Worm (Caenorhabditis elegans) whole organism, mixed stage, embryonic: ENCODE data around the gene trh-1.
A peak's percentile ranks its signal among the peaks of the same experiment; 100 is the strongest.

Source experiments
- bed-3 ChIP-seq: fragments of 200-800 bp; sonication (Bioruptor generic); optimal IDR thresholded peaks from 3 replicates; lab custom pipeline; 2018; ENCODE audit warnings: mild to moderate bottlenecking, missing genetic modification characterization, moderate library complexity, missing compliant biosample characterization
- blmp-1 ChIP-seq: fragments of 150-350 bp; optimal IDR thresholded peaks from 2 replicates; lab custom pipeline; 2014; ENCODE audit warnings: missing biosample characterization, missing genetic modification characterization
- ceh-39 ChIP-seq: fragments of 150-350 bp; optimal IDR thresholded peaks from 2 replicates; lab custom pipeline; 2014; ENCODE audit warnings: missing biosample characterization, missing genetic modification characterization
- ceh-43 ChIP-seq: fragments of 200-800 bp; sonication (Bioruptor generic); optimal IDR thresholded peaks from 2 replicates; lab custom pipeline; 2018; ENCODE audit warnings: mild to moderate bottlenecking, missing genetic modification characterization, moderate library complexity, missing compliant biosample characterization
- ceh-83 ChIP-seq: fragments of 200-800 bp; sonication (Bioruptor generic); optimal IDR thresholded peaks from 2 replicates; lab custom pipeline; 2018; ENCODE audit warnings: mild to moderate bottlenecking, missing genetic modification characterization, missing compliant biosample characterization
- ces-1 ChIP-seq: fragments of 150-350 bp; optimal IDR thresholded peaks from 2 replicates; lab custom pipeline; 2014; ENCODE audit warnings: missing biosample characterization, missing genetic modification reagents, missing genetic modification characterization
- cnd-1 ChIP-seq: fragments of 200-800 bp; sonication (Bioruptor generic); optimal IDR thresholded peaks from 2 replicates; lab custom pipeline; 2018; ENCODE audit warnings: mild to moderate bottlenecking, missing genetic modification characterization, missing compliant biosample characterization
- drap-1 ChIP-seq: fragments of 200-800 bp; sonication (Bioruptor generic); optimal IDR thresholded peaks from 3 replicates; lab custom pipeline; 2018; ENCODE audit warnings: mild to moderate bottlenecking, missing genetic modification characterization, missing compliant biosample characterization
- elt-1 ChIP-seq: sonication (generic microtip); optimal IDR thresholded peaks from 2 replicates; lab custom pipeline; 2017; ENCODE audit warnings: missing genetic modification characterization, mild to moderate bottlenecking, missing compliant biosample characterization, antibody characterized with exemption, moderate library complexity, borderline replicate concordance; ENCODE audit not compliant: insufficient read depth
- elt-3 ChIP-seq: fragments of 150-350 bp; optimal IDR thresholded peaks from 2 replicates; lab custom pipeline; 2014; ENCODE audit warnings: missing biosample characterization, missing genetic modification characterization
- flh-1 ChIP-seq: fragments of 200-800 bp; sonication (Bioruptor generic); optimal IDR thresholded peaks from 2 replicates; lab custom pipeline; 2018; ENCODE audit warnings: mild to moderate bottlenecking, missing genetic modification characterization, moderate library complexity, missing compliant biosample characterization
- ham-2 ChIP-seq: fragments of 200-800 bp; sonication (Bioruptor generic); optimal IDR thresholded peaks from 2 replicates; lab custom pipeline; 2018; ENCODE audit warnings: mild to moderate bottlenecking, missing genetic modification characterization, missing compliant biosample characterization
- hlh-1 ChIP-seq: fragments of 150-350 bp; optimal IDR thresholded peaks from 2 replicates; lab custom pipeline; 2014; ENCODE audit warnings: missing biosample characterization, missing genetic modification reagents, missing genetic modification characterization
- lin-13 ChIP-seq: fragments of 150-350 bp; optimal IDR thresholded peaks from 2 replicates; lab custom pipeline; 2014; ENCODE audit warnings: missing biosample characterization, missing genetic modification characterization
- lin-32 ChIP-seq: fragments of 200-800 bp; sonication (Bioruptor generic); optimal IDR thresholded peaks from 2 replicates; lab custom pipeline; 2018; ENCODE audit warnings: mild to moderate bottlenecking, missing genetic modification characterization, missing compliant biosample characterization
- lsy-2 ChIP-seq: fragments of 150-350 bp; optimal IDR thresholded peaks from 2 replicates; lab custom pipeline; 2014; ENCODE audit warnings: missing biosample characterization, missing genetic modification characterization
- mab-5 ChIP-seq: fragments of 150-350 bp; optimal IDR thresholded peaks from 2 replicates; lab custom pipeline; 2014; ENCODE audit warnings: missing biosample characterization, missing genetic modification characterization
- mep-1 ChIP-seq: fragments of 150-350 bp; optimal IDR thresholded peaks from 2 replicates; lab custom pipeline; 2017; ENCODE audit warnings: missing biosample characterization, missing genetic modification reagents, missing genetic modification characterization, inconsistent platforms
- mls-2 ChIP-seq: sonication (generic microtip); optimal IDR thresholded peaks from 2 replicates; lab custom pipeline; 2016; ENCODE audit warnings: mild to moderate bottlenecking, missing genetic modification characterization, moderate library complexity, missing compliant biosample characterization
- nhr-12 ChIP-seq: fragments of 150-350 bp; optimal IDR thresholded peaks from 2 replicates; lab custom pipeline; 2014; ENCODE audit warnings: missing biosample characterization, missing genetic modification characterization
- nhr-2 ChIP-seq: fragments of 150-350 bp; optimal IDR thresholded peaks from 2 replicates; lab custom pipeline; 2014; ENCODE audit warnings: missing biosample characterization, missing genetic modification characterization
- nhr-237 ChIP-seq: fragments of 150-350 bp; optimal IDR thresholded peaks from 2 replicates; lab custom pipeline; 2014; ENCODE audit warnings: missing biosample characterization, missing genetic modification characterization
- nhr-28 ChIP-seq: fragments of 150-350 bp; optimal IDR thresholded peaks from 2 replicates; lab custom pipeline; 2014; ENCODE audit warnings: missing biosample characterization, missing genetic modification characterization
- nhr-76 ChIP-seq: sonication (generic microtip); optimal IDR thresholded peaks from 2 replicates; lab custom pipeline; 2017; ENCODE audit warnings: missing biosample characterization, missing genetic modification characterization
- pha-4 ChIP-seq: fragments of 150-350 bp; optimal IDR thresholded peaks from 2 replicates; lab custom pipeline; 2018; ENCODE audit warnings: missing biosample characterization, missing genetic modification reagents, missing genetic modification characterization
- sem-2 ChIP-seq: fragments of 200-800 bp; sonication (Bioruptor generic); optimal IDR thresholded peaks from 2 replicates; lab custom pipeline; 2018; ENCODE audit warnings: mild to moderate bottlenecking, missing genetic modification characterization, missing compliant biosample characterization
- snpc-4 ChIP-seq: fragments of 150-350 bp; optimal IDR thresholded peaks from 2 replicates; lab custom pipeline; 2014; ENCODE audit warnings: missing biosample characterization, missing genetic modification characterization
- sptf-1 ChIP-seq: sonication (generic microtip); optimal IDR thresholded peaks from 2 replicates; lab custom pipeline; 2017; ENCODE audit warnings: mild to moderate bottlenecking, missing genetic modification characterization, moderate library complexity, missing compliant biosample characterization
- tbx-8 ChIP-seq: fragments of 200-800 bp; sonication (Bioruptor generic); optimal IDR thresholded peaks from 2 replicates; lab custom pipeline; 2018; ENCODE audit warnings: mild to moderate bottlenecking, missing genetic modification characterization, moderate library complexity, missing compliant biosample characterization
- unc-120 ChIP-seq: sonication (generic microtip); optimal IDR thresholded peaks from 2 replicates; lab custom pipeline; 2017; ENCODE audit warnings: missing genetic modification characterization, missing compliant biosample characterization; ENCODE audit not compliant: poor library complexity, severe bottlenecking
- unc-39 ChIP-seq: fragments of 150-350 bp; optimal IDR thresholded peaks from 2 replicates; lab custom pipeline; 2014; ENCODE audit warnings: missing biosample characterization, missing genetic modification characterization
- unc-62 ChIP-seq: fragments of 150-350 bp; optimal IDR thresholded peaks from 2 replicates; lab custom pipeline; 2014; ENCODE audit warnings: missing biosample characterization, missing genetic modification reagents, missing genetic modification characterization
- zip-8 ChIP-seq: fragments of 150-350 bp; optimal IDR thresholded peaks from 2 replicates; lab custom pipeline; 2014; ENCODE audit warnings: missing biosample characterization, missing genetic modification characterization
- ztf-11 ChIP-seq: fragments of 150-350 bp; optimal IDR thresholded peaks from 2 replicates; lab custom pipeline; 2014; ENCODE audit warnings: missing biosample characterization, missing genetic modification characterization

Gene trh-1

ce11 chrIV:17368292-17368691 is at the start of gene trh-1:
TSS of gene trh-1 (plus strand) at chrIV:17368592.
- TF ChIP-seq drap-1 (GFP tag; lab: Kevin White, UChicago) (no peak), ham-2 (GFP tag; lab: Kevin White, UChicago) (no peak), ces-1 (GFP tag; lab: Kevin White, UChicago) (no peak), ceh-39 (tag; lab: Kevin White, UChicago) (no peak), bed-3 (GFP tag; lab: Kevin White, UChicago) (no peak), cnd-1 (tag; lab: Kevin White, UChicago) (no peak), mls-2 (no peak), nhr-76 (tag; lab: Kevin White, UChicago) (no peak), flh-1 (GFP tag; lab: Kevin White, UChicago) (no peak), zip-8 (tag; lab: Kevin White, UChicago) (no peak)

DNA sequence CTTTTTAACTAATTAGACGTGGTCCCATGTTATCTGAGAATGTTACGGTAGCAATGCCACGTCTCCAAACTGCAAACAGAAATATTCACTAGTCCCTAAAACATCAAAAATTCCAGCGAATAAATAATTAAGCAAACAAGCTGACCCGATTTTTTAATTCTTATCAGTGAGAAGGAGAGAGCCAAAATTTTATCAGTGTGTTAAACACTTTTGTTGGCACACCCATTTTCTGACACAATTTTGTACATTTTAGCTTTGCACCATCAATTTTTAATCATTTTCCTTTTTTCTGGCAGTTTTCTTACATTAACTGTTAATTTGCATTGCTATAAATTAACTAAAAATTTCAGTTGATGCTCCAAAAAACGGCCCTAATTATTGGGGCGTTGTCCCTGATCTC is 47.9 kb upstream of the trh-1 start, which contains the start of gene C49C3.4:
C49C3.4 (plus strand) TSS at position 351 of the 400 bp plus-strand sequence.
- TF ChIP-seq unc-39 (tag; lab: Kevin White, UChicago) (no peak), unc-62 (GFP tag; lab: Kevin White, UChicago) (no peak)

DNA sequence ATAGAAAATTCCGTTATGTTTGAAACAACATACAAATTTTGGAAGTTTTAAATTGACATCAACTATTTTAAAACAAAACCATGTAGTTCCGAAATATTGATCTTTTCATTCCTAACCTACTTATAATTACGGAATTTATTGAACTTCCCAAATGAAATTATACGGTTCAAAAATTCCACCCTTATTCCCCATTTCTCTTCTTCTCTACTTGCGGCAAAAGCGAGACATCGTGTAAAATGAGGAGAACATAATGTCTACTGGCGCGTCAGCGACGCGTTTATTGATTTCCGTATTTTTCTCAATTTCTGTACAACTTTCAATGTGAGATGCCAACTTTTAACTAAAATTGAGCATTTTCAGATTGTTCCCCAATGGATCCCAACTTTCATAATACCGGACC is 39.6 kb upstream of the trh-1 start, which contains the start of gene ceh-88:
ceh-88 (plus strand) TSS at position 355 of the 400 bp plus-strand sequence.
- TF ChIP-seq ces-1 (GFP tag; lab: Kevin White, UChicago) (peak; percentile 84), pha-4 (no peak)

ce11 chrIV:17331100-17331577 is 37.3 kb upstream of the trh-1 start, which contains the start of gene C49C3.6:
TSS of gene C49C3.6 (plus strand) at chrIV:17331527.
- TF ChIP-seq lin-13 (no peak), tbx-8 (GFP tag; lab: Kevin White, UChicago) (no peak), bed-3 (GFP tag; lab: Kevin White, UChicago) (no peak), unc-39 (tag; lab: Kevin White, UChicago) (no peak), ceh-39 (tag; lab: Kevin White, UChicago) (no peak), ces-1 (GFP tag; lab: Kevin White, UChicago) (peak; percentile 73), lin-32 (no peak)
- TF ChIP-seq, all 35 proteins: peak for 1

DNA sequence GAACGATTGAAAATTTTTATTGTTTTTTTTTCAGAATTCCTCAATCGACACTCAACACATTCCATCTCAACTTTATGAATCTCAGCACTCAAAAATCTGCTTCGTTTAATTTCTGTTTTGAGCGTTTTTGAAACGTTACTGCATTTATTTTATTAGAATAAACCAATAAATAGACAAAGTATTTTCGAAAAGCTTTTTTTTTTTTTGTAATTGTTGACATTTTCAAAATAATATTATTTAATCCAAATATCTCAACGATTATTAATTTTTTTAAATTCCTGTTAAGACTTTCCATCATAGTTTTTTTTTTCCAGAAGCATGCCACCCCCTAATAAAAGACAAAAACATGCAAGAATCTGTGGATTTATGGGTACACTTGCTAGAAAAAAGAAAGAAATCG is 36.1 kb upstream of the trh-1 start, which contains the start of gene C49C3.7:
C49C3.7 (plus strand) TSS at position 301 of the 400 bp plus-strand sequence.
- TF ChIP-seq flh-1 (GFP tag; lab: Kevin White, UChicago) (no peak), unc-120 (tag; lab: Kevin White, UChicago) (no peak), lsy-2 (no peak), blmp-1 (tag; lab: Kevin White, UChicago) (no peak), ceh-83 (GFP tag; lab: Kevin White, UChicago) (no peak), elt-3 (tag; lab: Kevin White, UChicago) (no peak), mls-2 (no peak), nhr-76 (tag; lab: Kevin White, UChicago) (no peak), lin-32 (no peak), drap-1 (GFP tag; lab: Kevin White, UChicago) (no peak)
- TF ChIP-seq, all 35 proteins: peak for 0

DNA sequence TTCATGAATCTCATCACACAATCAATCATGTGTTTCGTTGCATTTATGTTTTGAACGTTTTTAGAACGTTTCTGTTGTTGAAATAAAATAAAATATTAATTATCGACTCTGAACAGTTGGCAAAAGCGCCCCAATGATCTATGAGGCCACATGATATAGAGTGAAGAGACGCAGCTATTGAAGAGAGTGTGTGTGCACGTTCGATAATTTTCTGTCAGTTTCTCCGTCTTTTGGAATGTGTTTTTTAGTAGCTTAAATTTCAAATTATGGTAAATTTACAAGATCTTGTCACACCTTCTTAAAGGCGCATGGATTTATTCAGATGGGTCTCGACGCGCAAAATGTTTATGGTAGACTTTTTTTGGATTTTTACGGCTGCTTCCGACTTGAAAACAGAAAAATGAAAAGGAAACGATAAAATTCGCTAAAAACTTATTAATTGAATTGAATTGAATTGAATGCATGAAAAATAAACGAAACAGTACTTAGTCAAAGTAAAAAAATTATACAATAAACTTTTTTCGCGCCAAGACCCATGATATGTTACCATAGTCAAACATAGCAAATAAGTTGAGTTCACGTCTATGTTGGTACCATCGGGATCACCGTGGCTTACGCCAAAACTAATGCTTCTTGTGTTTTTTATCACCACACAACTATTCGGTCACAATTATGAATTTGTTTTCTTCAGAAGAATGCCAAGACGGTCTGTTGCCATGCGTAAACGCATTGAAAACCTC is 34.7 kb upstream of the trh-1 start, which contains the start of gene C49C3.15:
C49C3.15 (plus strand) TSS at position 690 of the 740 bp plus-strand sequence.
- TF ChIP-seq mls-2 = no peak
- TF ChIP-seq nhr-12 (tag; lab: Kevin White, UChicago) = no peak
- no peak for TF ChIP-seq ceh-83 (GFP tag; lab: Kevin White, UChicago)
- TF ChIP-seq sem-2 (GFP tag; lab: Kevin White, UChicago) = no peak
- TF ChIP-seq zip-8 (tag; lab: Kevin White, UChicago) = no peak
- TF ChIP-seq ceh-39 (tag; lab: Kevin White, UChicago) = peak; percentile 69
- TF ChIP-seq blmp-1 (tag; lab: Kevin White, UChicago) = no peak
- TF ChIP-seq mab-5 (tag; lab: Kevin White, UChicago) = no peak
- no peak for TF ChIP-seq flh-1 (GFP tag; lab: Kevin White, UChicago)
- TF ChIP-seq nhr-237 = no peak
- peak; percentile 35 for TF ChIP-seq unc-62 (GFP tag; lab: Kevin White, UChicago)
- no peak for TF ChIP-seq elt-1 (tag; lab: Kevin White, UChicago)
- TF ChIP-seq mep-1 = peak; percentile 40
- TF ChIP-seq pha-4 = peak; percentile 18
- no peak for TF ChIP-seq bed-3 (GFP tag; lab: Kevin White, UChicago)
- peak; percentile 46 for TF ChIP-seq hlh-1
- TF ChIP-seq ceh-43 (GFP tag; lab: Kevin White, UChicago) = peak; percentile 23
- TF ChIP-seq unc-39 (tag; lab: Kevin White, UChicago) = no peak
- TF ChIP-seq lin-13 = no peak
- no peak for TF ChIP-seq ham-2 (GFP tag; lab: Kevin White, UChicago)
- TF ChIP-seq nhr-28 (tag; lab: Kevin White, UChicago) = no peak
- TF ChIP-seq elt-3 (tag; lab: Kevin White, UChicago) = no peak
- no peak for TF ChIP-seq tbx-8 (GFP tag; lab: Kevin White, UChicago)
- TF ChIP-seq nhr-76 (tag; lab: Kevin White, UChicago) = no peak
- TF ChIP-seq nhr-2 (tag; lab: Kevin White, UChicago) = no peak
- TF ChIP-seq ztf-11 (tag; lab: Kevin White, UChicago) = no peak
- no peak for TF ChIP-seq cnd-1 (tag; lab: Kevin White, UChicago)
- no peak for TF ChIP-seq lin-32
- no peak for TF ChIP-seq drap-1 (GFP tag; lab: Kevin White, UChicago)
- TF ChIP-seq lsy-2 = no peak
- TF ChIP-seq sptf-1 (tag; lab: Kevin White, UChicago) = no peak
- TF ChIP-seq snpc-4 (tag; lab: Kevin White, UChicago) = no peak
- TF ChIP-seq ces-1 (GFP tag; lab: Kevin White, UChicago) = peak; percentile 31
